Worm (Caenorhabditis elegans): ENCODE data around the gene R151.1.

Gene R151.1

DNA sequence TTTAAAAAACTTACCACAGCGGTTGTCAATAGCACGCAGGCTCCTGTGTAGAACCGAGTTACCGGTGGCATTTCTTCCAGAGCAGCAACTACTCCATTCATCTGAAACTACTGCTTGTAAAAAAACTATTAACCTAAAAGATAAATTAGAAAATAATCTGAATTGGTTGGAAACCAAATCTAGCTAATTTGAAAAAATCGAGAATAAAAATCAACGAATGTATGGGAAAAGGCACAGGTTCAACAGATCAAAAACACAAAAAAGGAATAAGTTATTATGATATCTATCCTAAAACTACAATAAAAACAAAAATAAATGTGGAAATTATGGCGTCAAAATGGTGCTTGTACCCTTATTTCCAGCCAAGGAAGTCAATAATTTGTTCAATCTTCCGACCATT lies 6.7 kb downstream of the R151.1 start, which contains the start of gene der-2:
Gene der-2 (minus strand): TSS at position 101 of the 400 bp plus-strand sequence.
- TF ChIP-seq sea-1 (GFP tag; conservative IDR thresholded peaks at IDR 0.05), result no peak
- TF ChIP-seq tbx-11 (GFP tag; IDR thresholded peaks at IDR 0.05), result no peak
- TF ChIP-seq aly-1 (tag; optimal IDR thresholded peaks at IDR 0.05), result no peak
- no peak for TF ChIP-seq ceh-13 (GFP tag; optimal IDR thresholded peaks at IDR 0.05)
- TF ChIP-seq flt-1 (GFP tag; IDR thresholded peaks at IDR 0.05), result no peak
- TF ChIP-seq hnd-1 (tag; optimal IDR thresholded peaks at IDR 0.05), result no peak
- TF ChIP-seq pes-1 (GFP tag; IDR thresholded peaks at IDR 0.05), result no peak
- no peak for TF ChIP-seq hmbx-1 (tag; optimal IDR thresholded peaks at IDR 0.05)
- TF ChIP-seq ama-1 (optimal IDR thresholded peaks at IDR 0.05), result no peak
- no peak for TF ChIP-seq scrt-1 (GFP tag; IDR thresholded peaks at IDR 0.05)
- TF ChIP-seq hmg-4 (GFP tag; optimal IDR thresholded peaks at IDR 0.05), result no peak
- TF ChIP-seq ets-7 (tag; optimal IDR thresholded peaks at IDR 0.05), result no peak
- no peak for TF ChIP-seq F13C5.2 (tag; optimal IDR thresholded peaks at IDR 0.05)
- TF ChIP-seq tra-4 (tag; optimal IDR thresholded peaks at IDR 0.05), result no peak
- no peak for TF ChIP-seq tbx-37 (GFP tag; conservative IDR thresholded peaks at IDR 0.05)
- TF ChIP-seq ceh-36 (tag; optimal IDR thresholded peaks at IDR 0.05), result no peak
- TF ChIP-seq B0310.2 (tag; optimal IDR thresholded peaks at IDR 0.05), result no peak

DNA sequence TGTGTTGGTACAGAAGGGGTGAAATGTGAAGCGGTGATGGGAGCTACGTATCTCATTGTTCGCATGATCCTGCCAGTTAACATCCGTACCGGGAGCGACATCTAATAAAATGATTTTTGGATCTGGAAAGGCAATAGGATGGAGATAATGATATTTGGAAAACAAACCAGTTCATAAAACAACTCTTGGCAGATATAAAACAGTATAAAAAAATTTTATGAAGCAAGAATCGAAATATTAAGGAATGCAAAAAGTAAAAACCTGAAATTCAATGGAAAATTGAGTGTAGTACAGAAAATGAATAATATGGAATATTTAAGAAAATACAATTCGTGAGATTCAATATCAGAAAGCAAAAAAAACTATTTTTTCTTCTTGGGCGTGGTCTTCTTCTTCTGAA lies 10.3 kb downstream of the R151.1 start, which contains the start of gene hsp-75:
Gene hsp-75 (minus strand): TSS at position 101 of the 400 bp plus-strand sequence.
- no peak for TF ChIP-seq hmg-4 (GFP tag; optimal IDR thresholded peaks at IDR 0.05)
- TF ChIP-seq B0310.2 (tag; optimal IDR thresholded peaks at IDR 0.05), result no peak
- no peak for TF ChIP-seq hnd-1 (tag; optimal IDR thresholded peaks at IDR 0.05)
- TF ChIP-seq ama-1 (optimal IDR thresholded peaks at IDR 0.05), result no peak
- TF ChIP-seq tbx-37 (GFP tag; conservative IDR thresholded peaks at IDR 0.05), result no peak
- no peak for TF ChIP-seq ets-7 (tag; optimal IDR thresholded peaks at IDR 0.05)
- no peak for TF ChIP-seq flt-1 (GFP tag; IDR thresholded peaks at IDR 0.05)
- no peak for TF ChIP-seq tra-4 (tag; optimal IDR thresholded peaks at IDR 0.05)

- TF ChIP-seq tbx-37 (GFP tag; conservative IDR thresholded peaks at IDR 0.05), result no peak
- no peak for TF ChIP-seq ceh-13 (GFP tag; optimal IDR thresholded peaks at IDR 0.05)
- TF ChIP-seq ets-7 (tag; optimal IDR thresholded peaks at IDR 0.05), result no peak
- no peak for TF ChIP-seq hmg-4 (GFP tag; optimal IDR thresholded peaks at IDR 0.05)
- TF ChIP-seq scrt-1 (GFP tag; IDR thresholded peaks at IDR 0.05), result no peak
- TF ChIP-seq hnd-1 (tag; optimal IDR thresholded peaks at IDR 0.05), result no peak
- TF ChIP-seq ama-1 (optimal IDR thresholded peaks at IDR 0.05), result no peak
- no peak for TF ChIP-seq pes-1 (GFP tag; IDR thresholded peaks at IDR 0.05)
- no peak for TF ChIP-seq tbx-11 (GFP tag; IDR thresholded peaks at IDR 0.05)
- no peak for TF ChIP-seq sea-1 (GFP tag; conservative IDR thresholded peaks at IDR 0.05)
- no peak for TF ChIP-seq ceh-36 (tag; optimal IDR thresholded peaks at IDR 0.05)
- TF ChIP-seq flt-1 (GFP tag; IDR thresholded peaks at IDR 0.05), result no peak
- no peak for TF ChIP-seq tra-4 (tag; optimal IDR thresholded peaks at IDR 0.05)
- TF ChIP-seq hmbx-1 (tag; optimal IDR thresholded peaks at IDR 0.05), result no peak
- no peak for TF ChIP-seq aly-1 (tag; optimal IDR thresholded peaks at IDR 0.05)
- no peak for TF ChIP-seq F13C5.2 (tag; optimal IDR thresholded peaks at IDR 0.05)
Measured at ce11 chrIII:7229687-7230086, 13.4 kb downstream of the R151.1 start, which contains the start of gene R151.8. TSS of gene R151.8 (minus strand) at chrIII:7229787.

DNA sequence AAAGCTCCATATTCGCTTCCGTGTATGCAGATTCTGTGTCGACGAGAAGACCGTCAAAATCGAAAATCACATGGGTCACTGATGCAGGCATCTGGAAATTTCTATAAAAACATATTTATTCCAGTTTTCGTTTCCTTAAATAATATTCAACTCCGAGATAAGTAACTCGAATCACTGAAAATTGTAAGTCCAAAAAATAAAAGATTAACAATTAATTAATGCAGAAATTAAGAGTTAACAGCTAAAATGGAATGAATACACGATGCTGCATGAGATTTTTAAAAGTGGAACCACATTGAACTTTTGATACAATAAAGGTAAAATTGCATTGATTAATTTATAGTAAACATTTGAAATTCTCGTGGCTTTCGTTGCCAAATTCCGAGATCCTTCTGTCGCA lies 14.5 kb downstream of the R151.1 start, which contains the start of gene R151.10:
Gene R151.10 (minus strand): TSS at position 101 of the 400 bp plus-strand sequence.
- no peak for TF ChIP-seq F13C5.2 (tag; optimal IDR thresholded peaks at IDR 0.05)
- TF ChIP-seq hmbx-1 (tag; optimal IDR thresholded peaks at IDR 0.05), result no peak
- no peak for TF ChIP-seq ceh-13 (GFP tag; optimal IDR thresholded peaks at IDR 0.05)
- no peak for TF ChIP-seq hnd-1 (tag; optimal IDR thresholded peaks at IDR 0.05)
- TF ChIP-seq tbx-11 (GFP tag; IDR thresholded peaks at IDR 0.05), result no peak
- no peak for TF ChIP-seq tra-4 (tag; optimal IDR thresholded peaks at IDR 0.05)
- no peak for TF ChIP-seq ama-1 (optimal IDR thresholded peaks at IDR 0.05)
- no peak for TF ChIP-seq hmg-4 (GFP tag; optimal IDR thresholded peaks at IDR 0.05)
- TF ChIP-seq flt-1 (GFP tag; IDR thresholded peaks at IDR 0.05), result no peak
- TF ChIP-seq aly-1 (tag; optimal IDR thresholded peaks at IDR 0.05), result no peak
- no peak for TF ChIP-seq B0310.2 (tag; optimal IDR thresholded peaks at IDR 0.05)
- TF ChIP-seq ceh-36 (tag; optimal IDR thresholded peaks at IDR 0.05), result no peak
- TF ChIP-seq pes-1 (GFP tag; IDR thresholded peaks at IDR 0.05), result no peak
- TF ChIP-seq ets-7 (tag; optimal IDR thresholded peaks at IDR 0.05), result no peak
- no peak for TF ChIP-seq sea-1 (GFP tag; conservative IDR thresholded peaks at IDR 0.05)
- TF ChIP-seq tbx-37 (GFP tag; conservative IDR thresholded peaks at IDR 0.05), result no peak
- no peak for TF ChIP-seq scrt-1 (GFP tag; IDR thresholded peaks at IDR 0.05)

ce11 chrIII:7232782-7233181 lies 16.5 kb downstream of the R151.1 start, which contains the start of gene adr-2:
TSS of gene adr-2 (minus strand) at chrIII:7232882.
- TF ChIP-seq F13C5.2 (tag; optimal IDR thresholded peaks at IDR 0.05), result no peak
- no peak for TF ChIP-seq flt-1 (GFP tag; IDR thresholded peaks at IDR 0.05)
- TF ChIP-seq ets-7 (tag; optimal IDR thresholded peaks at IDR 0.05), result no peak
- TF ChIP-seq B0310.2 (tag; optimal IDR thresholded peaks at IDR 0.05), result no peak

- TF ChIP-seq tra-4 (tag; optimal IDR thresholded peaks at IDR 0.05), result no peak
- TF ChIP-seq tbx-37 (GFP tag; conservative IDR thresholded peaks at IDR 0.05), result no peak
- TF ChIP-seq ceh-13 (GFP tag; optimal IDR thresholded peaks at IDR 0.05), result no peak
Measured at ce11 chrIII:7234148-7234547, 17.8 kb downstream of the R151.1 start, which contains the start of gene ndus-8. TSS of gene ndus-8 (minus strand) at chrIII:7234202.

DNA sequence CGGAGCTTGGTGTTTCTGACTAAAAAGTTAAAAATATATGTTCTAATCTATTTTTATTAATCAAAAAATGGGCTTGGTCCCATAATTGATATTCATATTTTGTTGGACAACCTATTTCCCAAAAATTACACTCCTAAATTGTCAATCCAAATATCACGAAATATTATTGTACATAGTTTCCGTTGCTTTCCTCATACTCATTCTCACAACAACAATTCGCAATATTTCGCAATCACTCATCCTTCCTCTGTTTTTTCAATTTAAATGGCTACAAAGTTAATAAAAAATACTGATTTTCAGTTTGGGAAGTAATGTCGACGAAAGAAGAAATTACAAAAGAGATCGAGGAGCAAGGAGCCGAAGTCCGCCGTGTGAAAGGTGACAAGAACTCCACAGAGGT lies 22.4 kb downstream of the R151.1 start, which contains the start of gene pars-1:
Gene pars-1 (plus strand): TSS at position 301 of the 400 bp plus-strand sequence.
- TF ChIP-seq pes-1 (GFP tag; IDR thresholded peaks at IDR 0.05), result no peak
- no peak for TF ChIP-seq F13C5.2 (tag; optimal IDR thresholded peaks at IDR 0.05)
- no peak for TF ChIP-seq ama-1 (optimal IDR thresholded peaks at IDR 0.05)
- TF ChIP-seq ceh-36 (tag; optimal IDR thresholded peaks at IDR 0.05), result no peak
- no peak for TF ChIP-seq tra-4 (tag; optimal IDR thresholded peaks at IDR 0.05)
- TF ChIP-seq sea-1 (GFP tag; conservative IDR thresholded peaks at IDR 0.05), result no peak
- TF ChIP-seq scrt-1 (GFP tag; IDR thresholded peaks at IDR 0.05), result no peak
- no peak for TF ChIP-seq hnd-1 (tag; optimal IDR thresholded peaks at IDR 0.05)
- TF ChIP-seq aly-1 (tag; optimal IDR thresholded peaks at IDR 0.05), result no peak
- no peak for TF ChIP-seq hmg-4 (GFP tag; optimal IDR thresholded peaks at IDR 0.05)
- no peak for TF ChIP-seq ceh-13 (GFP tag; optimal IDR thresholded peaks at IDR 0.05)
- no peak for TF ChIP-seq flt-1 (GFP tag; IDR thresholded peaks at IDR 0.05)
- TF ChIP-seq B0310.2 (tag; optimal IDR thresholded peaks at IDR 0.05), result no peak
- no peak for TF ChIP-seq hmbx-1 (tag; optimal IDR thresholded peaks at IDR 0.05)
- no peak for TF ChIP-seq tbx-11 (GFP tag; IDR thresholded peaks at IDR 0.05)
- TF ChIP-seq tbx-37 (GFP tag; conservative IDR thresholded peaks at IDR 0.05), result no peak
- no peak for TF ChIP-seq ets-7 (tag; optimal IDR thresholded peaks at IDR 0.05)
